Worm (Caenorhabditis elegans) whole organism, L3 larva: ENCODE measurements around the gene C14F11.4.

ENCODE experiments used
- aly-2 ChIP-seq: fragments of 150-350 bp; optimal IDR thresholded peaks from 2 replicates; lab custom pipeline; 2014; ENCODE audit warnings: missing biosample characterization, missing genetic modification characterization
- egl-27 ChIP-seq: sonication (generic microtip); optimal IDR thresholded peaks from 4 replicates; lab custom pipeline; 2017; ENCODE audit warnings: missing biosample characterization, missing genetic modification reagents, missing genetic modification characterization
- elt-2 ChIP-seq: sonication (generic microtip); optimal IDR thresholded peaks from 2 replicates; lab custom pipeline; 2016; ENCODE audit warnings: missing genetic modification reagents, mild to moderate bottlenecking, missing genetic modification characterization, missing compliant biosample characterization
- fkh-10 ChIP-seq: sonication (generic microtip); optimal IDR thresholded peaks from 2 replicates; lab custom pipeline; 2017; ENCODE audit warnings: missing biosample characterization, missing genetic modification reagents, missing genetic modification characterization
- fos-1 ChIP-seq: fragments of 150-350 bp; optimal IDR thresholded peaks from 2 replicates; lab custom pipeline; 2014; ENCODE audit warnings: missing biosample characterization, missing genetic modification characterization
- jun-1 ChIP-seq: fragments of 150-350 bp; optimal IDR thresholded peaks from 2 replicates; lab custom pipeline; 2014; ENCODE audit warnings: missing biosample characterization, missing genetic modification reagents, missing genetic modification characterization
- lin-15B ChIP-seq: fragments of 150-350 bp; optimal IDR thresholded peaks from 2 replicates; lab custom pipeline; 2014; ENCODE audit warnings: missing biosample characterization, missing genetic modification characterization
- nhr-76 ChIP-seq: fragments of 150-350 bp; sonication (generic microtip); optimal IDR thresholded peaks from 5 replicates; lab custom pipeline; 2014; ENCODE audit warnings: missing biosample characterization, missing genetic modification characterization
- nhr-77 ChIP-seq: fragments of 150-350 bp; optimal IDR thresholded peaks from 2 replicates; lab custom pipeline; 2014; ENCODE audit warnings: missing biosample characterization, missing genetic modification characterization
- sea-2 ChIP-seq: fragments of 150-350 bp; sonication (generic microtip); optimal IDR thresholded peaks from 4 replicates; lab custom pipeline; 2014; ENCODE audit warnings: missing biosample characterization, missing genetic modification reagents, missing genetic modification characterization
- tbx-2 ChIP-seq: sonication (generic microtip); optimal IDR thresholded peaks from 2 replicates; lab custom pipeline; 2016; ENCODE audit warnings: mild to moderate bottlenecking, missing genetic modification characterization, missing compliant biosample characterization
- ztf-11 ChIP-seq: fragments of 150-350 bp; optimal IDR thresholded peaks from 2 replicates; lab custom pipeline; 2014; ENCODE audit warnings: missing biosample characterization, missing genetic modification characterization

ce11 chrX:6230669-6231068 lies 2.2 kb downstream of the C14F11.4 start, which contains the start of gene lite-1:
- no peak for TF ChIP-seq aly-2 (tag; lab: Kevin White, UChicago)
- TF ChIP-seq ztf-11 (tag; lab: Kevin White, UChicago): no peak
- TF ChIP-seq jun-1 (tag; lab: Kevin White, UChicago): no peak
- TF ChIP-seq fkh-10 (GFP tag; lab: Kevin White, UChicago): no peak
- no peak for TF ChIP-seq elt-2 (tag; lab: Kevin White, UChicago)
- TF ChIP-seq sea-2: no peak
- no peak for TF ChIP-seq lin-15B (tag; lab: Kevin White, UChicago)
- no peak for TF ChIP-seq tbx-2 (tag; lab: Kevin White, UChicago)
- TF ChIP-seq fos-1 (tag; lab: Kevin White, UChicago): no peak
- TF ChIP-seq nhr-76 (tag; lab: Kevin White, UChicago): no peak
- no peak for TF ChIP-seq nhr-77 (tag; lab: Kevin White, UChicago)
- no peak for TF ChIP-seq egl-27 (tag; lab: Kevin White, UChicago)
